Worm (Caenorhabditis elegans) whole organism, L2 larva: ENCODE measurements around the gene F13H10.3.

Source experiments
- ama-1 ChIP-seq: fragments of 150-350 bp; optimal IDR thresholded peaks from 2 replicates; lab custom pipeline; 2018; ENCODE audit warnings: inconsistent platforms
- lin-13 ChIP-seq: fragments of 150-350 bp; optimal IDR thresholded peaks from 2 replicates; lab custom pipeline; 2014; ENCODE audit warnings: missing biosample characterization, missing genetic modification reagents, missing genetic modification characterization
- lsy-2 ChIP-seq, 2 experiments: fragments of 150-350 bp in 1 of 2; sonication (generic microtip) in 1 of 2; optimal IDR thresholded peaks; 2 replicates each; lab custom pipeline; 2014 to 2017; ENCODE audit warnings: missing biosample characterization in 2 of 2, missing genetic modification characterization in 2 of 2
- nhr-11 ChIP-seq: fragments of 150-350 bp; optimal IDR thresholded peaks from 2 replicates; lab custom pipeline; 2014; ENCODE audit warnings: missing biosample characterization, missing genetic modification characterization
- nhr-77 ChIP-seq: fragments of 150-350 bp; optimal IDR thresholded peaks from 2 replicates; lab custom pipeline; 2014; ENCODE audit warnings: missing biosample characterization, missing genetic modification characterization
- peb-1 ChIP-seq: fragments of 150-350 bp; optimal IDR thresholded peaks from 2 replicates; lab custom pipeline; 2014; ENCODE audit warnings: missing biosample characterization, missing genetic modification characterization
- unc-39 ChIP-seq: fragments of 150-350 bp; optimal IDR thresholded peaks from 2 replicates; lab custom pipeline; 2014; ENCODE audit warnings: missing biosample characterization, missing genetic modification characterization
- ztf-4 ChIP-seq: fragments of 150-350 bp; optimal IDR thresholded peaks from 2 replicates; lab custom pipeline; 2014; ENCODE audit warnings: missing biosample characterization, missing genetic modification characterization

DNA sequence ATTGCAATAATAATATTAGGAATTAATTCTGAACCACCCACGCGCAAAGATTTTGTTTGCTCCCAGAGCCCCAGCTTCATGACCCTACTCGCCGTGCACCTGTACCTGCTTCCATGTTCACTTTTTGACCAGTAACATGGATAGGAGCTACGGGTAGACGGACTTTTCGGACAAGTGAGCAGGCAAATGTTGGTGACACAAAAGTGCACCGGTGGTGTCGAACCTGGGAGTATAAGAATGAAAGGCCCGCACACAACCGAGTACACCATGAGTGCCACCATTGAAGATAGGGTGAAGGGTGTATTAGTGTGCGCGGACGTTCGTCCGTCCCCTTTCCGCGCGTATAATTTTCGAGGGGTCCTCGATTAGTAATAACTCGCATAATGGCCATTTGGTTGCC, 10.2 kb upstream of the F13H10.3 start:
- TF ChIP-seq ztf-4 (tag; lab: Kevin White, UChicago) (no peak), ama-1 (lab: Kevin White, UChicago) (no peak), nhr-11 (tag; lab: Kevin White, UChicago) (no peak), lin-13 (GFP tag; lab: Kevin White, UChicago) (no peak), lsy-2 (tag; optimal IDR thresholded peaks at IDR 0.05; lab: Kevin White, UChicago) (no peak), peb-1 (tag; lab: Kevin White, UChicago) (no peak), unc-39 (no peak), nhr-77 (tag; lab: Kevin White, UChicago) (no peak)
